Fruit fly (Drosophila melanogaster) whole organism, prepupa: ENCODE results near the gene Kah.

Experiments
- CG10669 ChIP-seq: fragments of 200-800 bp; sonication (Bioruptor generic); optimal IDR thresholded peaks from 3 replicates; lab custom pipeline; 2018; ENCODE audit warnings: missing biosample characterization, mild to moderate bottlenecking, missing genetic modification characterization, moderate library complexity
- CG11294 ChIP-seq: fragments of 200-800 bp; sonication (Bioruptor generic); IDR thresholded peaks from 2 replicates; pipeline ENCODE4 v1.3.6; 2022; ENCODE audit warnings: missing biosample characterization, missing genetic modification characterization
- CG11762 ChIP-seq: fragments of 200-800 bp; sonication (Bioruptor generic); optimal IDR thresholded peaks from 3 replicates; lab custom pipeline; 2016; ENCODE audit warnings: missing biosample characterization, missing genetic modification characterization; ENCODE audit not compliant: insufficient read depth
- CG11902 ChIP-seq: fragments of 200-800 bp; sonication (Bioruptor generic); optimal IDR thresholded peaks from 3 replicates; lab custom pipeline; 2016; ENCODE audit warnings: missing biosample characterization, missing genetic modification characterization
- CG15336 ChIP-seq: fragments of 200-800 bp; sonication (Bioruptor generic); IDR thresholded peaks from 2 replicates; pipeline ENCODE4 v1.3.6; 2022; ENCODE audit warnings: missing biosample characterization, missing genetic modification characterization
- CG1621 ChIP-seq: fragments of 200-800 bp; sonication (Bioruptor generic); optimal IDR thresholded peaks from 3 replicates; lab custom pipeline; 2018; ENCODE audit warnings: missing biosample characterization, mild to moderate bottlenecking, missing genetic modification characterization
- CG16779 ChIP-seq: fragments of 200-800 bp; sonication (Bioruptor generic); optimal IDR thresholded peaks from 3 replicates; lab custom pipeline; 2017; ENCODE audit warnings: missing biosample characterization, mild to moderate bottlenecking, missing genetic modification characterization
- CG3032 ChIP-seq: fragments of 200-800 bp; optimal IDR thresholded peaks from 2 replicates; lab custom pipeline; 2019; ENCODE audit warnings: missing biosample characterization, mild to moderate bottlenecking, missing genetic modification characterization, moderate library complexity
- CG31627 ChIP-seq: fragments of 200-800 bp; sonication (Bioruptor generic); optimal IDR thresholded peaks from 3 replicates; lab custom pipeline; 2016; ENCODE audit warnings: missing biosample characterization, missing genetic modification characterization
- CG32006 ChIP-seq: fragments of 200-800 bp; sonication (Bioruptor generic); optimal IDR thresholded peaks from 3 replicates; lab custom pipeline; 2017; ENCODE audit warnings: missing biosample characterization, mild to moderate bottlenecking, missing genetic modification characterization
- CG3919 ChIP-seq: fragments of 200-800 bp; sonication (Bioruptor generic); optimal IDR thresholded peaks from 3 replicates; lab custom pipeline; 2016; ENCODE audit warnings: missing biosample characterization, missing genetic modification characterization
- CG4318 ChIP-seq: fragments of 200-800 bp; sonication (Bioruptor generic); optimal IDR thresholded peaks from 3 replicates; lab custom pipeline; 2017; ENCODE audit warnings: missing biosample characterization, mild to moderate bottlenecking, missing genetic modification characterization
- CG6163 ChIP-seq: fragments of 200-800 bp; sonication (Bioruptor generic); IDR thresholded peaks from 3 replicates; pipeline ENCODE4 v1.3.6; 2022; ENCODE audit warnings: missing biosample characterization, missing genetic modification characterization
- CG6276 ChIP-seq: fragments of 200-800 bp; sonication (Bioruptor generic); optimal IDR thresholded peaks from 2 replicates; lab custom pipeline; 2017; ENCODE audit warnings: missing biosample characterization, mild to moderate bottlenecking, missing genetic modification characterization
- CG6792 ChIP-seq: fragments of 200-800 bp; sonication (Bioruptor generic); optimal IDR thresholded peaks from 3 replicates; lab custom pipeline; 2016; ENCODE audit warnings: missing biosample characterization, missing genetic modification characterization
- CG6808 ChIP-seq: fragments of 200-800 bp; sonication (Bioruptor generic); optimal IDR thresholded peaks from 3 replicates; lab custom pipeline; 2017; ENCODE audit warnings: missing biosample characterization, missing genetic modification characterization, mild to moderate bottlenecking, moderate library complexity, missing genetic modification reagents
- CG6854 ChIP-seq: fragments of 200-800 bp; sonication (Bioruptor generic); optimal IDR thresholded peaks from 2 replicates; lab custom pipeline; 2017; ENCODE audit warnings: missing biosample characterization, mild to moderate bottlenecking, missing genetic modification characterization
- CG7368 ChIP-seq: fragments of 200-800 bp; sonication (Bioruptor generic); optimal IDR thresholded peaks from 3 replicates; lab custom pipeline; 2016; ENCODE audit warnings: missing biosample characterization, missing genetic modification characterization
- CG8119 ChIP-seq: fragments of 200-800 bp; sonication (Bioruptor generic); IDR thresholded peaks from 3 replicates; pipeline ENCODE4 v1.3.6; 2022; ENCODE audit warnings: missing biosample characterization, missing genetic modification characterization
- CG8319 ChIP-seq: fragments of 200-800 bp; sonication (Bioruptor generic); optimal IDR thresholded peaks from 3 replicates; lab custom pipeline; 2016; ENCODE audit warnings: missing biosample characterization, missing genetic modification characterization
- CG8632 ChIP-seq: fragments of 200-800 bp; sonication (Bioruptor generic); optimal IDR thresholded peaks from 3 replicates; lab custom pipeline; 2016; ENCODE audit warnings: missing biosample characterization, missing genetic modification characterization
- Eip75B ChIP-seq: fragments of 200-800 bp; sonication (Bioruptor generic); optimal IDR thresholded peaks from 3 replicates; lab custom pipeline; 2016; ENCODE audit warnings: missing biosample characterization, missing genetic modification characterization
- Eip93F ChIP-seq: fragments of 200-800 bp; sonication (Bioruptor generic); optimal IDR thresholded peaks from 2 replicates; lab custom pipeline; 2016; ENCODE audit warnings: missing biosample characterization, mild to moderate bottlenecking, missing genetic modification characterization
- Ets21C ChIP-seq: fragments of 200-800 bp; sonication (Bioruptor generic); optimal IDR thresholded peaks from 3 replicates; lab custom pipeline; 2016; ENCODE audit warnings: missing biosample characterization, missing genetic modification characterization
- Gug ChIP-seq: fragments of 200-800 bp; sonication (Bioruptor generic); IDR thresholded peaks from 2 replicates; pipeline ENCODE4 v1.3.6; 2022; ENCODE audit warnings: missing biosample characterization, missing genetic modification characterization
- Hr38 ChIP-seq: sonication (Bioruptor generic); optimal IDR thresholded peaks from 2 replicates; lab custom pipeline; 2016; ENCODE audit warnings: missing biosample characterization, missing genetic modification characterization
- Hr39 ChIP-seq: fragments of 200-800 bp; sonication (Bioruptor generic); optimal IDR thresholded peaks from 2 replicates; lab custom pipeline; 2016; ENCODE audit warnings: missing biosample characterization, missing genetic modification characterization
- Lpt ChIP-seq: fragments of 200-800 bp; sonication (Bioruptor generic); optimal IDR thresholded peaks from 3 replicates; lab custom pipeline; 2016; ENCODE audit warnings: missing biosample characterization, missing genetic modification characterization
- Met ChIP-seq: fragments of 200-800 bp; sonication (Bioruptor generic); optimal IDR thresholded peaks from 3 replicates; lab custom pipeline; 2016; ENCODE audit warnings: missing biosample characterization, missing genetic modification characterization
- OdsH ChIP-seq: fragments of 200-800 bp; sonication (Bioruptor generic); optimal IDR thresholded peaks from 3 replicates; lab custom pipeline; 2016; ENCODE audit warnings: missing biosample characterization, missing genetic modification characterization
- Smox ChIP-seq: fragments of 200-800 bp; sonication (Bioruptor generic); optimal IDR thresholded peaks from 3 replicates; lab custom pipeline; 2016; ENCODE audit warnings: missing biosample characterization, missing genetic modification characterization
- Sox102F ChIP-seq: fragments of 200-800 bp; sonication (Bioruptor generic); optimal IDR thresholded peaks from 2 replicates; lab custom pipeline; 2016; ENCODE audit warnings: missing biosample characterization, mild to moderate bottlenecking, missing genetic modification characterization
- Sox15 ChIP-seq: fragments of 200-800 bp; sonication (Bioruptor generic); optimal IDR thresholded peaks from 3 replicates; lab custom pipeline; 2016; ENCODE audit warnings: missing biosample characterization, missing genetic modification characterization
- achi ChIP-seq: fragments of 200-800 bp; sonication (Bioruptor generic); optimal IDR thresholded peaks from 3 replicates; lab custom pipeline; 2016; ENCODE audit warnings: missing biosample characterization, missing genetic modification characterization
- acj6 ChIP-seq: fragments of 200-800 bp; sonication (Bioruptor generic); optimal IDR thresholded peaks from 3 replicates; lab custom pipeline; 2016; ENCODE audit warnings: missing biosample characterization, missing genetic modification characterization
- dac ChIP-seq: fragments of 200-800 bp; sonication (Bioruptor generic); optimal IDR thresholded peaks from 2 replicates; lab custom pipeline; 2017; ENCODE audit warnings: missing biosample characterization, mild to moderate bottlenecking, missing genetic modification characterization
- dsx ChIP-seq: fragments of 200-800 bp; optimal IDR thresholded peaks from 3 replicates; lab custom pipeline; 2019; ENCODE audit warnings: missing biosample characterization, mild to moderate bottlenecking, missing genetic modification characterization, moderate library complexity; ENCODE audit not compliant: poor library complexity, severe bottlenecking
- eg ChIP-seq: fragments of 200-800 bp; sonication (Bioruptor generic); IDR thresholded peaks from 3 replicates; pipeline ENCODE4 v1.3.6; 2022; ENCODE audit warnings: missing biosample characterization, missing genetic modification characterization
- esn ChIP-seq: fragments of 200-800 bp; sonication (Bioruptor generic); optimal IDR thresholded peaks from 2 replicates; lab custom pipeline; 2016; ENCODE audit warnings: missing biosample characterization, mild to moderate bottlenecking, missing genetic modification characterization, moderate library complexity
- fd59A ChIP-seq: fragments of 200-800 bp; sonication (Bioruptor generic); optimal IDR thresholded peaks from 2 replicates; lab custom pipeline; 2017; ENCODE audit warnings: missing biosample characterization, mild to moderate bottlenecking, missing genetic modification characterization, missing genetic modification reagents
- fd85E ChIP-seq: fragments of 200-800 bp; sonication (Bioruptor generic); optimal IDR thresholded peaks from 3 replicates; lab custom pipeline; 2016; ENCODE audit warnings: missing biosample characterization, missing genetic modification characterization
- fkh ChIP-seq: fragments of 200-800 bp; sonication (Bioruptor generic); optimal IDR thresholded peaks from 3 replicates; lab custom pipeline; 2017; ENCODE audit warnings: missing biosample characterization, mild to moderate bottlenecking, missing genetic modification characterization, moderate library complexity
- lz ChIP-seq: fragments of 200-800 bp; sonication (Bioruptor generic); optimal IDR thresholded peaks from 3 replicates; lab custom pipeline; 2016; ENCODE audit warnings: missing biosample characterization, missing genetic modification characterization
- net ChIP-seq: fragments of 200-800 bp; sonication (Bioruptor generic); optimal IDR thresholded peaks from 3 replicates; lab custom pipeline; 2016; ENCODE audit warnings: missing biosample characterization, missing genetic modification characterization
- pdm3 ChIP-seq: fragments of 200-800 bp; sonication (Bioruptor generic); optimal IDR thresholded peaks from 3 replicates; lab custom pipeline; 2016; ENCODE audit warnings: missing biosample characterization, missing genetic modification characterization
- spab ChIP-seq: fragments of 200-800 bp; sonication (Bioruptor generic); optimal IDR thresholded peaks from 2 replicates; lab custom pipeline; 2017; ENCODE audit warnings: missing biosample characterization, mild to moderate bottlenecking, missing genetic modification characterization, missing genetic modification reagents
- svp ChIP-seq: fragments of 200-800 bp; sonication (Bioruptor generic); peaks from one replicate; lab custom pipeline; 2016; ENCODE audit warnings: missing biosample characterization, missing genetic modification characterization
- topi ChIP-seq: fragments of 200-800 bp; sonication (Bioruptor generic); optimal IDR thresholded peaks from 3 replicates; lab custom pipeline; 2016; ENCODE audit warnings: missing biosample characterization, missing genetic modification characterization
- vri ChIP-seq: fragments of 200-800 bp; sonication (Bioruptor generic); optimal IDR thresholded peaks from 3 replicates; lab custom pipeline; 2016; ENCODE audit warnings: missing biosample characterization, mild to moderate bottlenecking, missing genetic modification characterization

The Kah gene

dm6 chr3L:626498-627369 is 37.7 kb upstream of the Kah start (continued):
- peak; percentile 57 for TF ChIP-seq vri
- TF ChIP-seq pdm3 (GFP tag; lab: Kevin White, UChicago), result peak; percentile 57
- no peak for TF ChIP-seq CG4318 (GFP tag; lab: Kevin White, UChicago)
- peak; percentile 56 for TF ChIP-seq CG32006
- peak; percentile 30 for TF ChIP-seq Sox15 (GFP tag; lab: Kevin White, UChicago)
- TF ChIP-seq topi, result peak; percentile 21
- TF ChIP-seq Eip75B (GFP tag; lab: Kevin White, UChicago), result peak; percentile 27
- TF ChIP-seq Eip93F, result no peak
- TF ChIP-seq Smox, result peak; percentile 39
- TF ChIP-seq Sox102F (GFP tag; lab: Kevin White, UChicago), result peak; percentile 58
- TF ChIP-seq CG3032, result peak; percentile 73
- TF ChIP-seq CG11902 (GFP tag; lab: Kevin White, UChicago), result peak; percentile 23
- TF ChIP-seq CG15336 (GFP tag; lab: Robert Waterston, UW), result peak; percentile 74
- TF ChIP-seq achi (GFP tag; lab: Kevin White, UChicago), result peak; percentile 58
- peak; percentile 85 for TF ChIP-seq CG1621
- peak; percentile 77 for TF ChIP-seq CG10669 (GFP tag; lab: Kevin White, UChicago)
- peak; percentile 81 for TF ChIP-seq spab (GFP tag; lab: Kevin White, UChicago)
- TF ChIP-seq CG6808, result peak; percentile 87
- TF ChIP-seq svp, result peak; percentile 70
- peak; percentile 39; the same call in 1 of the 2 replicates for TF ChIP-seq CG11294
- TF ChIP-seq lz (GFP tag; lab: Kevin White, UChicago), result peak; percentile 50
- TF ChIP-seq CG6792 (GFP tag; lab: Kevin White, UChicago), result peak; percentile 7
- TF ChIP-seq Hr38 (GFP tag; lab: Kevin White, UChicago), result peak; percentile 7
- peak; percentile 75 for TF ChIP-seq net
- peak; percentile 50 for TF ChIP-seq Met (GFP tag; lab: Kevin White, UChicago)
- peak; percentile 28 for TF ChIP-seq esn (GFP tag; lab: Kevin White, UChicago)
- TF ChIP-seq CG11762 (GFP tag; lab: Kevin White, UChicago), result peak; percentile 45
- peak; percentile 24 for TF ChIP-seq OdsH (GFP tag; lab: Kevin White, UChicago)
- TF ChIP-seq CG8119 (GFP tag; lab: Robert Waterston, UW), result peak; percentile 82
- TF ChIP-seq Hr39 (GFP tag; lab: Kevin White, UChicago), result peak; percentile 57
- TF ChIP-seq CG6163 (GFP tag; lab: Robert Waterston, UW), result peak; percentile 94
- peak; percentile 55 for TF ChIP-seq dac

- TF ChIP-seq spab (GFP tag; lab: Kevin White, UChicago) (no peak), CG6854 (GFP tag; lab: Kevin White, UChicago) (no peak), pdm3 (GFP tag; lab: Kevin White, UChicago) (no peak), CG6808 (no peak), Met (GFP tag; lab: Kevin White, UChicago) (peak; percentile 7), Lpt (GFP tag; lab: Kevin White, UChicago) (no peak), CG8632 (GFP tag; lab: Kevin White, UChicago) (no peak), dac (no peak), svp (no peak), Gug (GFP tag; lab: Robert Waterston, UW) (0 out of 2 replicates have a peak, but pooled peaks have one; percentile 14), CG15336 (GFP tag; lab: Robert Waterston, UW) (no peak; the same call in 1 of the 2 replicates), Eip75B (GFP tag; lab: Kevin White, UChicago) (no peak), eg (GFP tag; lab: Robert Waterston, UW) (peak; percentile 71), CG7368 (GFP tag; lab: Kevin White, UChicago) (no peak), CG16779 (no peak), Ets21C (GFP tag; lab: Kevin White, UChicago) (no peak), dsx (GFP tag; lab: Kevin White, UChicago) (no peak), CG8319 (no peak), fd85E (GFP tag; lab: Kevin White, UChicago) (no peak), acj6 (no peak), CG11294 (no peak), vri (no peak), CG31627 (GFP tag; lab: Kevin White, UChicago) (no peak), CG3919 (no peak), CG6276 (GFP tag; lab: Kevin White, UChicago) (peak; percentile 20), fkh (GFP tag; lab: Kevin White, UChicago) (peak; percentile 53), CG11902 (GFP tag; lab: Kevin White, UChicago) (no peak), CG4318 (GFP tag; lab: Kevin White, UChicago) (no peak), fd59A (GFP tag; lab: Kevin White, UChicago) (no peak)
Measured at dm6 chr3L:625899-626298, 36.8 kb upstream of the Kah start.
